Fruit fly (Drosophila melanogaster) whole organism, embryonic: ENCODE measurements around the gene PIG-U.

Experiments
- Awh ChIP-seq: fragments of 200-800 bp; sonication (Bioruptor generic); IDR thresholded peaks from 2 replicates; pipeline ENCODE4, ENCODE4 v1.3.6; 2022; ENCODE audit warnings: missing biosample characterization, missing genetic modification characterization
- BtbVII ChIP-seq: fragments of 200-800 bp; sonication (Bioruptor generic); optimal IDR thresholded peaks from 3 replicates; lab custom pipeline; 2017; ENCODE audit warnings: missing biosample characterization, mild to moderate bottlenecking, missing genetic modification characterization
- C15 ChIP-seq: fragments of 200-800 bp; sonication (Bioruptor generic); IDR thresholded peaks from 3 replicates; pipeline ENCODE4 v1.3.6; 2022; ENCODE audit warnings: missing biosample characterization, missing genetic modification characterization
- CG11093 ChIP-seq: fragments of 200-800 bp; sonication (Bioruptor generic); IDR thresholded peaks from 3 replicates; pipeline ENCODE4 v1.3.6; 2022; ENCODE audit warnings: missing biosample characterization, missing genetic modification characterization
- CG11456 ChIP-seq: fragments of 200-800 bp; sonication (Bioruptor generic); IDR thresholded peaks from 3 replicates; pipeline ENCODE4 v1.3.6; 2022; ENCODE audit warnings: missing biosample characterization, missing genetic modification characterization
- CG12104 ChIP-seq: fragments of 200-800 bp; sonication (Bioruptor generic); optimal IDR thresholded peaks from 3 replicates; lab custom pipeline; 2016; ENCODE audit warnings: missing biosample characterization, missing genetic modification characterization
- CG13123 ChIP-seq: fragments of 200-800 bp; sonication (Bioruptor generic); optimal IDR thresholded peaks from 2 replicates; lab custom pipeline; 2016; ENCODE audit warnings: missing biosample characterization, missing genetic modification characterization
- CG13894 ChIP-seq: fragments of 200-800 bp; sonication (Bioruptor generic); optimal IDR thresholded peaks from 3 replicates; lab custom pipeline; 2018; ENCODE audit warnings: missing biosample characterization, mild to moderate bottlenecking, missing genetic modification characterization, moderate library complexity
- CG14860 ChIP-seq: fragments of 200-800 bp; sonication (Bioruptor generic); IDR thresholded peaks from 3 replicates; pipeline ENCODE4 v1.3.6; 2022; ENCODE audit warnings: missing biosample characterization, missing genetic modification characterization; ENCODE audit not compliant: partially characterized antibody
- CG15514 ChIP-seq: fragments of 200-800 bp; sonication (Bioruptor generic); optimal IDR thresholded peaks from 3 replicates; lab custom pipeline; 2017; ENCODE audit warnings: missing biosample characterization, missing genetic modification characterization, mild to moderate bottlenecking, moderate library complexity, missing genetic modification reagents
- CG2889 ChIP-seq: fragments of 200-800 bp; sonication (Bioruptor generic); IDR thresholded peaks from 3 replicates; pipeline ENCODE4 v1.3.6; 2022; ENCODE audit warnings: missing biosample characterization, missing genetic modification characterization
- CG31224 ChIP-seq: fragments of 200-800 bp; sonication (Bioruptor generic); IDR thresholded peaks from 2 replicates; pipeline ENCODE4 v1.3.6; 2022; ENCODE audit warnings: missing biosample characterization, missing genetic modification characterization
- CG31388 ChIP-seq: fragments of 200-800 bp; sonication (Bioruptor generic); optimal IDR thresholded peaks from 2 replicates; lab custom pipeline; 2016; ENCODE audit warnings: missing biosample characterization, missing genetic modification characterization
- CG3281 ChIP-seq: fragments of 200-800 bp; sonication (Bioruptor generic); optimal IDR thresholded peaks from 3 replicates; lab custom pipeline; 2017; ENCODE audit warnings: missing biosample characterization, mild to moderate bottlenecking, missing genetic modification characterization
- CG3726 ChIP-seq: fragments of 200-800 bp; sonication (Bioruptor generic); IDR thresholded peaks from 3 replicates; pipeline ENCODE4, ENCODE4 v1.3.6; 2022; ENCODE audit warnings: missing biosample characterization, missing genetic modification characterization
- CG3838 ChIP-seq: fragments of 200-800 bp; sonication (Bioruptor generic); optimal IDR thresholded peaks from 3 replicates; lab custom pipeline; 2016; ENCODE audit warnings: missing biosample characterization, missing genetic modification characterization
- CG5953 ChIP-seq: fragments of 200-800 bp; sonication (Bioruptor generic); IDR thresholded peaks from 2 replicates; pipeline ENCODE4 v1.3.6; 2022; ENCODE audit warnings: missing biosample characterization, missing genetic modification characterization
- CG8359 ChIP-seq: fragments of 200-800 bp; sonication (Bioruptor generic); optimal IDR thresholded peaks from 2 replicates; lab custom pipeline; 2017; ENCODE audit warnings: missing biosample characterization, mild to moderate bottlenecking, missing genetic modification characterization, borderline replicate concordance
- CG9437 ChIP-seq: fragments of 200-800 bp; sonication (Bioruptor generic); optimal IDR thresholded peaks from 2 replicates; lab custom pipeline; 2018; ENCODE audit warnings: missing biosample characterization, mild to moderate bottlenecking, missing genetic modification characterization
- Deaf1 ChIP-seq: fragments of 200-800 bp; optimal IDR thresholded peaks from 3 replicates; lab custom pipeline; 2019; ENCODE audit warnings: missing biosample characterization, mild to moderate bottlenecking, missing genetic modification characterization, moderate library complexity
- Dref ChIP-seq: fragments of 200-800 bp; sonication (Bioruptor generic); IDR thresholded peaks from 2 replicates; pipeline ENCODE4 v1.3.6; 2022; ENCODE audit warnings: missing biosample characterization, missing genetic modification characterization
- E2f2 ChIP-seq: fragments of 200-800 bp; sonication (Bioruptor generic); IDR thresholded peaks from 2 replicates; pipeline ENCODE4 v1.3.6; 2022; ENCODE audit warnings: missing biosample characterization, missing genetic modification characterization
- Eip74EF ChIP-seq, 2 experiments: fragments of 200-800 bp in 1 of 2; fragments of >200 bp in 1 of 2; sonication (Bioruptor generic) in 1 of 2; optimal IDR thresholded peaks; 2 replicates each; lab custom pipeline; 2017 to 2019; ENCODE audit warnings: missing biosample characterization in 2 of 2, missing genetic modification characterization in 2 of 2, mild to moderate bottlenecking in 1 of 2, moderate library complexity in 1 of 2
- Hmx ChIP-seq: fragments of 200-800 bp; sonication (Bioruptor generic); optimal IDR thresholded peaks from 2 replicates; lab custom pipeline; 2016; ENCODE audit warnings: missing biosample characterization, missing genetic modification characterization
- Hr3 ChIP-seq: fragments of 200-800 bp; sonication (Bioruptor generic); optimal IDR thresholded peaks from 3 replicates; lab custom pipeline; 2016; ENCODE audit warnings: missing biosample characterization, missing genetic modification characterization
- Hr51 ChIP-seq, 2 experiments: fragments of 200-800 bp; sonication (Bioruptor generic); optimal IDR thresholded peaks; 2 replicates in 1 of 2; 3 replicates in 1 of 2; lab custom pipeline; 2016 to 2018; ENCODE audit warnings: missing biosample characterization in 2 of 2, missing genetic modification characterization in 2 of 2, mild to moderate bottlenecking in 1 of 2, moderate library complexity in 1 of 2
- Mrtf ChIP-seq: fragments of 200-800 bp; sonication (Bioruptor generic); IDR thresholded peaks from 3 replicates; pipeline ENCODE4 v1.3.6; 2022; ENCODE audit warnings: missing biosample characterization, missing genetic modification characterization
- NC2β ChIP-seq: fragments of 200-800 bp; sonication (Bioruptor generic); optimal IDR thresholded peaks from 2 replicates; lab custom pipeline; 2016; ENCODE audit warnings: missing biosample characterization, missing genetic modification characterization
- Opbp ChIP-seq: fragments of 200-800 bp; sonication (Bioruptor generic); IDR thresholded peaks from 3 replicates; pipeline ENCODE4 v1.3.6; 2022; ENCODE audit warnings: missing biosample characterization, missing genetic modification characterization; ENCODE audit not compliant: partially characterized antibody
- PHDP ChIP-seq: fragments of 200-800 bp; sonication (Bioruptor generic); optimal IDR thresholded peaks from 3 replicates; lab custom pipeline; 2018; ENCODE audit warnings: missing biosample characterization, mild to moderate bottlenecking, missing genetic modification characterization, moderate library complexity
- Rfx ChIP-seq: fragments of 200-800 bp; sonication (Bioruptor generic); IDR thresholded peaks from 2 replicates; pipeline ENCODE4 v1.3.6; 2022; ENCODE audit warnings: missing biosample characterization, missing genetic modification characterization
- al ChIP-seq: fragments of 200-800 bp; sonication (Bioruptor generic); IDR thresholded peaks from 2 replicates; pipeline ENCODE4 v1.3.6; 2022; ENCODE audit warnings: missing biosample characterization, missing genetic modification characterization
- cato ChIP-seq: fragments of 200-800 bp; sonication (Bioruptor generic); optimal IDR thresholded peaks from 2 replicates; lab custom pipeline; 2016; ENCODE audit warnings: missing biosample characterization, missing genetic modification characterization, borderline replicate concordance
- caup ChIP-seq: fragments of 200-800 bp; sonication (Bioruptor generic); optimal IDR thresholded peaks from 3 replicates; lab custom pipeline; 2017; ENCODE audit warnings: missing biosample characterization, mild to moderate bottlenecking, missing genetic modification characterization, moderate library complexity; ENCODE audit not compliant: severe bottlenecking
- danr ChIP-seq: fragments of 200-800 bp; sonication (Bioruptor generic); IDR thresholded peaks from 2 replicates; pipeline ENCODE4 v1.3.6; 2022; ENCODE audit warnings: missing biosample characterization, missing genetic modification characterization
- hb ChIP-seq: fragments of 200-800 bp; sonication (Bioruptor generic); IDR thresholded peaks from 3 replicates; pipeline ENCODE4 v1.3.6; 2022; ENCODE audit warnings: missing biosample characterization, missing genetic modification characterization; ENCODE audit not compliant: partially characterized antibody
- her ChIP-seq: fragments of 200-800 bp; sonication (Bioruptor generic); optimal IDR thresholded peaks from 2 replicates; lab custom pipeline; 2016; ENCODE audit warnings: missing biosample characterization, missing genetic modification characterization
- jing ChIP-seq: fragments of 200-800 bp; sonication (Bioruptor generic); optimal IDR thresholded peaks from 2 replicates; lab custom pipeline; 2018; ENCODE audit warnings: missing biosample characterization, mild to moderate bottlenecking, missing genetic modification characterization
- lbe ChIP-seq: fragments of 200-800 bp; sonication (Bioruptor generic); optimal IDR thresholded peaks from 2 replicates; lab custom pipeline; 2016; ENCODE audit warnings: missing biosample characterization, mild to moderate bottlenecking, missing genetic modification characterization
- pho ChIP-seq: fragments of 200-800 bp; sonication (Bioruptor generic); optimal IDR thresholded peaks from 2 replicates; lab custom pipeline; 2016; ENCODE audit warnings: missing biosample characterization, missing genetic modification characterization
- prd ChIP-seq, 3 experiments: fragments of >200 bp in 2 of 3; fragments of 200-800 bp in 1 of 3; sonication (Bioruptor generic) in 1 of 3; optimal IDR thresholded peaks in 2 of 3; IDR thresholded peaks in 1 of 3; 2 replicates in 2 of 3; 3 replicates in 1 of 3; pipeline versions ENCODE4 v1.3.6 to Lab custom; 2017 to 2022; ENCODE audit warnings: missing biosample characterization in 1 of 3, missing genetic modification characterization in 1 of 3
- scrt ChIP-seq: fragments of 200-800 bp; sonication (Bioruptor generic); optimal IDR thresholded peaks from 2 replicates; lab custom pipeline; 2018; ENCODE audit warnings: missing biosample characterization, mild to moderate bottlenecking, missing genetic modification characterization, moderate library complexity
- slbo ChIP-seq: fragments of 200-800 bp; sonication (Bioruptor generic); IDR thresholded peaks from 2 replicates; pipeline ENCODE4 v1.3.6; 2022; ENCODE audit warnings: missing biosample characterization, missing genetic modification characterization
- tll ChIP-seq, 2 experiments: fragments of 200-800 bp in 1 of 2; fragments of >200 bp in 1 of 2; sonication (Bioruptor generic) in 1 of 2; optimal IDR thresholded peaks; 2 replicates each; lab custom pipeline; 2017 to 2019; ENCODE audit warnings: missing biosample characterization in 2 of 2, missing genetic modification characterization in 2 of 2, mild to moderate bottlenecking in 1 of 2, moderate library complexity in 1 of 2
- usp ChIP-seq: fragments of >200 bp; optimal IDR thresholded peaks from 2 replicates; lab custom pipeline; 2017; ENCODE audit warnings: missing biosample characterization, missing genetic modification characterization
- vnd ChIP-seq: fragments of 200-800 bp; sonication (Bioruptor generic); IDR thresholded peaks from 3 replicates; pipeline ENCODE4 v1.3.6; 2022; ENCODE audit warnings: missing biosample characterization, missing genetic modification characterization; ENCODE audit not compliant: partially characterized antibody
- wek ChIP-seq: fragments of 200-800 bp; sonication (Bioruptor generic); optimal IDR thresholded peaks from 3 replicates; lab custom pipeline; 2018; ENCODE audit warnings: missing biosample characterization, mild to moderate bottlenecking, missing genetic modification characterization, moderate library complexity
- zen2 ChIP-seq: fragments of 200-800 bp; sonication (Bioruptor generic); IDR thresholded peaks from 3 replicates; pipeline ENCODE4 v1.3.6; 2022; ENCODE audit warnings: missing biosample characterization, missing genetic modification characterization; ENCODE audit not compliant: partially characterized antibody

PIG-U gene

dm6 chr2L:8506729-8507128 lies 8.2 kb upstream of the PIG-U start, which contains the start of gene Dh31:
Dh31 (minus strand) TSS chr2L:8506845.
- 0 out of 2 replicates have a peak, but pooled peaks have one; percentile 22 for TF ChIP-seq Dref (GFP tag; lab: Robert Waterston, UW)
- 0 out of 2 replicates have a peak, but pooled peaks have one; percentile 19 for TF ChIP-seq CG5953 (GFP tag; lab: Robert Waterston, UW)
- no peak for TF ChIP-seq CG14860 (GFP tag; lab: Robert Waterston, UW)
- TF ChIP-seq zen2 (GFP tag; lab: Robert Waterston, UW) = no peak
- no peak for TF ChIP-seq CG15514 (GFP tag; lab: Kevin White, UChicago)
- no peak for TF ChIP-seq jing
- no peak for TF ChIP-seq CG9437 (GFP tag; lab: Kevin White, UChicago)
- TF ChIP-seq slbo = 0 out of 2 replicates have a peak, but pooled peaks have one; percentile 7
- TF ChIP-seq BtbVII (GFP tag; lab: Kevin White, UChicago) = no peak
- no peak for TF ChIP-seq CG31224 (GFP tag; lab: Robert Waterston, UW)
- peak; percentile 91 for TF ChIP-seq Deaf1 (tag; lab: Kevin White, UChicago)
- 0 out of 3 replicates have a peak, but pooled peaks have one; percentile 10 for TF ChIP-seq CG11456 (GFP tag; lab: Robert Waterston, UW)
- TF ChIP-seq vnd (GFP tag; lab: Robert Waterston, UW) = no peak
- peak; percentile 73 for TF ChIP-seq scrt
- TF ChIP-seq Rfx (GFP tag; lab: Robert Waterston, UW) = peak; percentile 15; the same call in 1 of the 2 replicates
- peak; percentile 27 for TF ChIP-seq CG13894 (tag; lab: Kevin White, UChicago)

dm6 chr2L:8511723-8512122 lies 3.2 kb upstream of the PIG-U start, which contains the start of gene CG13096:
CG13096 (minus strand) TSS chr2L:8511866.
- TF ChIP-seq CG2889 = no peak
- peak in 1 of 2 experiments; percentile 27 for TF ChIP-seq Hr51 (GFP tag; optimal IDR thresholded peaks at IDR 0.05; lab: Kevin White, UChicago)
- TF ChIP-seq CG11093 (GFP tag; lab: Robert Waterston, UW) = no peak
- TF ChIP-seq E2f2 (GFP tag; lab: Robert Waterston, UW) = peak; percentile 86
- TF ChIP-seq C15 = no peak
- TF ChIP-seq caup = no peak
- TF ChIP-seq CG3726 (GFP tag; lab: Robert Waterston, UW) = no peak
- TF ChIP-seq Opbp (GFP tag; lab: Robert Waterston, UW) = peak; percentile 98
- TF ChIP-seq lbe (GFP tag; lab: Kevin White, UChicago) = no peak
- no peak for TF ChIP-seq tll (GFP tag; optimal IDR thresholded peaks at IDR 0.05; lab: Kevin White, UChicago)
- TF ChIP-seq usp (GFP tag; lab: Kevin White, UChicago) = no peak
- TF ChIP-seq Hr3 (GFP tag; lab: Kevin White, UChicago) = peak; percentile 3
- TF ChIP-seq CG12104 (GFP tag; lab: Kevin White, UChicago) = no peak
- no peak for TF ChIP-seq CG13123
- no peak for TF ChIP-seq prd (optimal IDR thresholded peaks at IDR 0.05; lab: Kevin White, UChicago)
- TF ChIP-seq prd (GFP tag; IDR thresholded peaks at IDR 0.05; lab: Robert Waterston, UW) = no peak; the same call in 2 of the 3 replicates
- no peak for TF ChIP-seq Eip74EF (GFP tag; optimal IDR thresholded peaks at IDR 0.05; lab: Kevin White, UChicago)
- no peak for TF ChIP-seq cato (GFP tag; lab: Kevin White, UChicago)
- TF ChIP-seq NC2β (GFP tag; lab: Kevin White, UChicago) = no peak
- TF ChIP-seq CG3281 = no peak
- peak; percentile 17; the same call in 1 of the 2 replicates for TF ChIP-seq al (GFP tag; lab: Robert Waterston, UW)
- TF ChIP-seq CG3838 (GFP tag; lab: Kevin White, UChicago) = no peak
- peak; percentile 39 for TF ChIP-seq pho (GFP tag; lab: Kevin White, UChicago)
- TF ChIP-seq CG15514 (GFP tag; lab: Kevin White, UChicago) = peak; percentile 91
- no peak for TF ChIP-seq CG8359
- TF ChIP-seq her = peak; percentile 10
- TF ChIP-seq Hmx (GFP tag; lab: Kevin White, UChicago) = no peak
- no peak for TF ChIP-seq Mrtf (GFP tag; lab: Robert Waterston, UW)
- no peak for TF ChIP-seq PHDP (tag; lab: Kevin White, UChicago)
- peak; percentile 98 for TF ChIP-seq hb (GFP tag; lab: Robert Waterston, UW)
- TF ChIP-seq CG31388 (GFP tag; lab: Kevin White, UChicago) = no peak
- no peak for TF ChIP-seq wek (GFP tag; lab: Kevin White, UChicago)
- no peak for TF ChIP-seq Awh (GFP tag; lab: Robert Waterston, UW)
- TF ChIP-seq danr (GFP tag; lab: Robert Waterston, UW) = no peak
